Fruit fly (Drosophila melanogaster): ENCODE results near the gene CG8369.

The CG8369 gene

dm6 chr3R:8860126-8861059, 38.6 kb downstream of the CG8369 start (continued):
- peak; percentile 39 for TF ChIP-seq CG34406 (GFP tag; optimal IDR thresholded peaks at IDR 0.05)
- TF ChIP-seq OdsH (GFP tag; optimal IDR thresholded peaks at IDR 0.05) = peak; percentile 38
- peak; percentile 27 for TF ChIP-seq CG8632 (GFP tag; optimal IDR thresholded peaks at IDR 0.05)
- no peak for TF ChIP-seq CG11762 (GFP tag; optimal IDR thresholded peaks at IDR 0.05; ENCODE audit: insufficient read depth)

dm6 chr3R:8861671-8862070, 39.9 kb downstream of the CG8369 start:
- TF ChIP-seq Hr4 (GFP tag; optimal IDR thresholded peaks at IDR 0.05) = no peak
- TF ChIP-seq CG32006 (GFP tag; optimal IDR thresholded peaks at IDR 0.05) = no peak
- peak; percentile 32 for TF ChIP-seq Eip78C (GFP tag)
- peak; percentile 60 for TF ChIP-seq svp (GFP tag)

dm6 chr3R:8862208-8862607, 40.4 kb downstream of the CG8369 start:
- no peak for TF ChIP-seq pdm3 (GFP tag; optimal IDR thresholded peaks at IDR 0.05)
- TF ChIP-seq CG34406 (GFP tag; optimal IDR thresholded peaks at IDR 0.05) = no peak
- no peak for TF ChIP-seq CG9139 (GFP tag; optimal IDR thresholded peaks at IDR 0.05)
- no peak for TF ChIP-seq Sox14 (GFP tag; optimal IDR thresholded peaks at IDR 0.05)
- no peak for TF ChIP-seq dsx (GFP tag; optimal IDR thresholded peaks at IDR 0.05; ENCODE audit: poor library complexity, severe bottlenecking)
- no peak for TF ChIP-seq CG32006 (GFP tag; optimal IDR thresholded peaks at IDR 0.05)
- no peak for TF ChIP-seq lz (GFP tag; optimal IDR thresholded peaks at IDR 0.05)
- TF ChIP-seq Blimp-1 (GFP tag; optimal IDR thresholded peaks at IDR 0.05) = no peak
- TF ChIP-seq CG3032 (tag; optimal IDR thresholded peaks at IDR 0.05) = no peak
- TF ChIP-seq svp (GFP tag) = no peak
- TF ChIP-seq topi (GFP tag; optimal IDR thresholded peaks at IDR 0.05) = no peak
- TF ChIP-seq CG11762 (GFP tag; optimal IDR thresholded peaks at IDR 0.05; ENCODE audit: insufficient read depth) = no peak
- TF ChIP-seq CG8632 (GFP tag; optimal IDR thresholded peaks at IDR 0.05) = no peak
- TF ChIP-seq CG11294 (GFP tag; IDR thresholded peaks at IDR 0.05) = no peak
- TF ChIP-seq Eip75B (GFP tag; optimal IDR thresholded peaks at IDR 0.05) = no peak
- no peak for TF ChIP-seq dac (GFP tag; optimal IDR thresholded peaks at IDR 0.05)
- no peak for TF ChIP-seq vri (GFP tag; optimal IDR thresholded peaks at IDR 0.05)

dm6 chr3R:8862662-8863082, 40.9 kb downstream of the CG8369 start:
- TF ChIP-seq CG11294 (GFP tag; IDR thresholded peaks at IDR 0.05) (no peak), eg (GFP tag; IDR thresholded peaks at IDR 0.05) (0 out of 3 replicates have a peak, but pooled peaks have one; percentile 4), CG6792 (GFP tag; optimal IDR thresholded peaks at IDR 0.05) (no peak), CG6276 (GFP tag; optimal IDR thresholded peaks at IDR 0.05) (peak; percentile 65), Hr38 (GFP tag; optimal IDR thresholded peaks at IDR 0.05) (no peak), CG16779 (tag; optimal IDR thresholded peaks at IDR 0.05) (peak; percentile 19), CG11902 (GFP tag; optimal IDR thresholded peaks at IDR 0.05) (no peak), CG6808 (GFP tag; optimal IDR thresholded peaks at IDR 0.05) (peak; percentile 36), CG6163 (GFP tag; IDR thresholded peaks at IDR 0.05) (peak; percentile 34; the same call in 1 of the 3 replicates), CG9139 (GFP tag; optimal IDR thresholded peaks at IDR 0.05) (peak; percentile 23), Sox15 (GFP tag; optimal IDR thresholded peaks at IDR 0.05) (no peak), fkh (GFP tag; optimal IDR thresholded peaks at IDR 0.05) (peak; percentile 53), fd85E (GFP tag; optimal IDR thresholded peaks at IDR 0.05) (no peak), CG10669 (GFP tag; optimal IDR thresholded peaks at IDR 0.05) (no peak), CG3032 (tag; optimal IDR thresholded peaks at IDR 0.05) (no peak), achi (GFP tag; optimal IDR thresholded peaks at IDR 0.05) (no peak), Smox (GFP tag; optimal IDR thresholded peaks at IDR 0.05) (no peak), ss (GFP tag; optimal IDR thresholded peaks at IDR 0.05) (peak in 1 of 2 experiments; percentile 48), Lpt (GFP tag; optimal IDR thresholded peaks at IDR 0.05) (no peak), svp (GFP tag) (no peak), CG3919 (GFP tag; optimal IDR thresholded peaks at IDR 0.05) (peak; percentile 10), Eip78C (GFP tag) (peak; percentile 79), Met (GFP tag; optimal IDR thresholded peaks at IDR 0.05) (no peak), CG8319 (GFP tag; optimal IDR thresholded peaks at IDR 0.05) (no peak), CG6854 (GFP tag; optimal IDR thresholded peaks at IDR 0.05) (peak; percentile 56), Ets21C (GFP tag; optimal IDR thresholded peaks at IDR 0.05) (no peak)

All from whole organism, prepupa.